Worm (Caenorhabditis elegans) whole organism, midembryonic: ENCODE measurements around the gene C46C2.3.

Experiments used
- T22C8.4 ChIP-seq: fragments of 200-800 bp; sonication (Bioruptor generic); IDR thresholded peaks from 2 replicates; pipeline ENCODE4 v1.3.6; 2022; ENCODE audit warnings: missing genetic modification characterization, missing compliant biosample characterization
- ztf-23 ChIP-seq: fragments of 200-800 bp; sonication (Bioruptor generic); IDR thresholded peaks from 2 replicates; pipeline ENCODE4 v1.3.6; 2022; ENCODE audit warnings: missing genetic modification reagents, missing genetic modification characterization, missing compliant biosample characterization

ce11 chrIV:9199939-9200202 lies 25.1 kb upstream of the C46C2.3 start, which contains the start of gene wnk-1:
- TF ChIP-seq ztf-23 (GFP tag; lab: Robert Waterston, UW) (no peak), T22C8.4 (GFP tag; lab: Robert Waterston, UW) (no peak)
